Worm (Caenorhabditis elegans) whole organism, young adult: ENCODE measurements around the gene nhr-105.

Experiments
- B0035.1 ChIP-seq: sonication (generic microtip); optimal IDR thresholded peaks from 2 replicates; lab custom pipeline; 2016; ENCODE audit warnings: missing genetic modification characterization, mild to moderate bottlenecking, missing compliant biosample characterization, missing genotype, missing genetic modification reagents
- D2030.7 ChIP-seq: fragments of 200-800 bp; sonication (Bioruptor generic); IDR thresholded peaks from 2 replicates; pipeline ENCODE4 v1.3.6; 2022; ENCODE audit warnings: missing genetic modification reagents, missing genetic modification characterization, missing compliant biosample characterization
- F55B11.4 ChIP-seq: sonication (generic microtip); optimal IDR thresholded peaks from 2 replicates; lab custom pipeline; 2016; ENCODE audit warnings: missing compliant biosample characterization, missing genetic modification characterization, borderline replicate concordance; ENCODE audit not compliant: insufficient read depth
- Y56A3A.18 ChIP-seq: fragments of 200-800 bp; sonication (Bioruptor generic); IDR thresholded peaks from 2 replicates; pipeline ENCODE4 v1.3.6; 2022; ENCODE audit warnings: missing genetic modification reagents, missing genetic modification characterization, missing compliant biosample characterization
- Y67H2A.10 ChIP-seq: fragments of 200-800 bp; sonication (Bioruptor generic); conservative IDR thresholded peaks from 2 replicates; pipeline ENCODE4 v1.3.6; 2022; ENCODE audit warnings: missing genetic modification reagents, missing genetic modification characterization, missing compliant biosample characterization
- ZK185.1 ChIP-seq: sonication (generic microtip); optimal IDR thresholded peaks from 2 replicates; lab custom pipeline; 2016; ENCODE audit warnings: mild to moderate bottlenecking, missing genetic modification characterization, missing compliant biosample characterization; ENCODE audit not compliant: poor library complexity, severe bottlenecking
- ama-1 ChIP-seq, 3 experiments: fragments of 150-350 bp in 1 of 3; sonication (generic microtip) in 2 of 3; optimal IDR thresholded peaks; 2 replicates each; lab custom pipeline; 2014 to 2018; ENCODE audit warnings: missing biosample characterization in 2 of 3, missing genetic modification characterization in 2 of 3, missing genetic modification reagents in 2 of 3
- aptf-2 ChIP-seq: fragments of 200-800 bp; sonication (Bioruptor generic); conservative IDR thresholded peaks from 2 replicates; pipeline ENCODE4 v1.3.6; 2022; ENCODE audit warnings: missing genetic modification reagents, missing genetic modification characterization, missing compliant biosample characterization
- atf-7 ChIP-seq: sonication (generic microtip); optimal IDR thresholded peaks from 2 replicates; lab custom pipeline; 2017; ENCODE audit warnings: mild to moderate bottlenecking, missing genetic modification characterization, missing compliant biosample characterization
- athp-1 ChIP-seq: sonication (generic microtip); optimal IDR thresholded peaks from 2 replicates; lab custom pipeline; 2017; ENCODE audit warnings: mild to moderate bottlenecking, missing genetic modification characterization, missing compliant biosample characterization
- bed-1 ChIP-seq: fragments of 200-800 bp; sonication (Bioruptor generic); IDR thresholded peaks from 2 replicates; pipeline ENCODE4 v1.3.6; 2022; ENCODE audit warnings: missing genetic modification reagents, missing genetic modification characterization, missing compliant biosample characterization
- ccch-3 ChIP-seq: fragments of 200-800 bp; sonication (Bioruptor generic); optimal IDR thresholded peaks from 2 replicates; lab custom pipeline; 2018; ENCODE audit warnings: mild to moderate bottlenecking, missing genetic modification characterization, missing compliant biosample characterization
- ceh-100 ChIP-seq: fragments of 200-800 bp; sonication (Bioruptor generic); IDR thresholded peaks from 2 replicates; pipeline ENCODE4 v1.3.6; 2022; ENCODE audit warnings: missing genetic modification reagents, missing genetic modification characterization, missing compliant biosample characterization
- ceh-40 ChIP-seq: fragments of 200-800 bp; sonication (Bioruptor generic); IDR thresholded peaks from 2 replicates; pipeline ENCODE4 v1.3.6; 2022; ENCODE audit warnings: missing genetic modification characterization, missing compliant biosample characterization
- ceh-58 ChIP-seq: fragments of 200-800 bp; sonication (Bioruptor generic); IDR thresholded peaks from 2 replicates; pipeline ENCODE4 v1.3.6; 2022; ENCODE audit warnings: missing genetic modification characterization, missing compliant biosample characterization
- die-1 ChIP-seq: sonication (generic microtip); optimal IDR thresholded peaks from 2 replicates; lab custom pipeline; 2016; ENCODE audit warnings: missing genotype, mild to moderate bottlenecking, missing genetic modification characterization, missing compliant biosample characterization
- egl-18 ChIP-seq: fragments of 200-800 bp; sonication (Bioruptor generic); IDR thresholded peaks from 2 replicates; pipeline ENCODE4 v1.3.6; 2022; ENCODE audit warnings: missing genetic modification reagents, missing genetic modification characterization, missing compliant biosample characterization
- ets-4 ChIP-seq: fragments of 200-800 bp; sonication (Bioruptor generic); optimal IDR thresholded peaks from 2 replicates; lab custom pipeline; 2018; ENCODE audit warnings: mild to moderate bottlenecking, missing genetic modification characterization, missing compliant biosample characterization
- gei-17 ChIP-seq: fragments of 200-800 bp; sonication (Bioruptor generic); optimal IDR thresholded peaks from 2 replicates; lab custom pipeline; 2018; ENCODE audit warnings: mild to moderate bottlenecking, missing genetic modification characterization, missing compliant biosample characterization
- him-1 ChIP-seq: sonication (generic microtip); optimal IDR thresholded peaks from 2 replicates; lab custom pipeline; 2016; ENCODE audit warnings: missing genotype, missing genetic modification reagents, missing genetic modification characterization, missing compliant biosample characterization
- hlh-26 ChIP-seq: fragments of 200-800 bp; sonication (Bioruptor generic); conservative IDR thresholded peaks from 2 replicates; pipeline ENCODE4 v1.3.6; 2022; ENCODE audit warnings: missing genetic modification reagents, missing genetic modification characterization, missing compliant biosample characterization
- hmg-1.2 ChIP-seq: fragments of 200-800 bp; sonication (Bioruptor generic); IDR thresholded peaks from 2 replicates; pipeline ENCODE4 v1.3.6; 2022; ENCODE audit warnings: missing genetic modification reagents, missing genetic modification characterization, missing compliant biosample characterization
- lin-35 ChIP-seq, 3 experiments: fragments of 150-350 bp in 2 of 3; sonication (generic microtip) in 1 of 3; optimal IDR thresholded peaks; 2 replicates each; lab custom pipeline; 2014 to 2018; ENCODE audit warnings: missing biosample characterization in 3 of 3, missing genetic modification characterization in 3 of 3, missing genetic modification reagents in 3 of 3
- lin-40 ChIP-seq: sonication (generic microtip); optimal IDR thresholded peaks from 2 replicates; lab custom pipeline; 2016; ENCODE audit warnings: missing genetic modification characterization, mild to moderate bottlenecking, missing compliant biosample characterization, missing genotype, missing genetic modification reagents
- lir-1 ChIP-seq: fragments of 200-800 bp; sonication (Bioruptor generic); conservative IDR thresholded peaks from 2 replicates; pipeline ENCODE4 v1.3.6; 2022; ENCODE audit warnings: missing genetic modification reagents, missing genetic modification characterization, missing compliant biosample characterization
- lsl-1 ChIP-seq: fragments of 200-800 bp; sonication (Bioruptor generic); optimal IDR thresholded peaks from 2 replicates; lab custom pipeline; 2018; ENCODE audit warnings: mild to moderate bottlenecking, missing genetic modification characterization, moderate library complexity, missing compliant biosample characterization
- mes-4 ChIP-seq: sonication (generic microtip); optimal IDR thresholded peaks from 2 replicates; lab custom pipeline; 2016; ENCODE audit warnings: missing genotype, missing genetic modification characterization, missing compliant biosample characterization
- mxl-1 ChIP-seq: sonication (generic microtip); optimal IDR thresholded peaks from 2 replicates; lab custom pipeline; 2016; ENCODE audit warnings: missing genetic modification characterization, missing compliant biosample characterization
- nfya-1 ChIP-seq: sonication (generic microtip); optimal IDR thresholded peaks from 2 replicates; lab custom pipeline; 2017; ENCODE audit warnings: antibody characterized with exemption, missing compliant biosample characterization, missing genetic modification characterization, borderline replicate concordance; ENCODE audit not compliant: insufficient read depth
- nfya-2 ChIP-seq: fragments of 200-800 bp; sonication (Bioruptor generic); IDR thresholded peaks from 2 replicates; pipeline ENCODE4 v1.3.6; 2022; ENCODE audit warnings: missing genetic modification reagents, missing genetic modification characterization, missing compliant biosample characterization
- nfyb-1 ChIP-seq: fragments of 200-800 bp; sonication (Bioruptor generic); IDR thresholded peaks from 2 replicates; pipeline ENCODE4 v1.3.6; 2022; ENCODE audit warnings: missing genetic modification reagents, missing genetic modification characterization, missing compliant biosample characterization
- nhr-80 ChIP-seq: sonication (generic microtip); optimal IDR thresholded peaks from 2 replicates; lab custom pipeline; 2016; ENCODE audit warnings: missing genetic modification characterization, missing compliant biosample characterization
- rpc-1 ChIP-seq, 2 experiments: fragments of 150-350 bp in 1 of 2; sonication (generic microtip) in 1 of 2; optimal IDR thresholded peaks; 2 replicates each; lab custom pipeline; 2014 to 2018; ENCODE audit warnings: missing biosample characterization in 1 of 2, missing genetic modification characterization in 1 of 2, missing genetic modification reagents in 1 of 2, missing genotype in 1 of 2
- snpc-3.4 ChIP-seq: sonication (generic microtip); optimal IDR thresholded peaks from 2 replicates; lab custom pipeline; 2017; ENCODE audit warnings: missing genetic modification characterization, mild to moderate bottlenecking, missing compliant biosample characterization, antibody characterized with exemption, moderate library complexity, missing genotype, missing genetic modification reagents
- tbp1 ChIP-seq: fragments of 200-800 bp; sonication (Bioruptor generic); optimal IDR thresholded peaks from 2 replicates; lab custom pipeline; 2018; ENCODE audit warnings: mild to moderate bottlenecking, missing genetic modification characterization, missing compliant biosample characterization
- tbx-9 ChIP-seq: sonication (generic microtip); optimal IDR thresholded peaks from 2 replicates; lab custom pipeline; 2016; ENCODE audit warnings: borderline replicate concordance, missing genetic modification characterization, inconsistent platforms, missing compliant biosample characterization
- unc-130 ChIP-seq: sonication (generic microtip); optimal IDR thresholded peaks from 2 replicates; lab custom pipeline; 2016; ENCODE audit warnings: missing genetic modification reagents, missing genetic modification characterization, missing compliant biosample characterization
- zfh-2 ChIP-seq: fragments of 200-800 bp; sonication (Bioruptor generic); conservative IDR thresholded peaks from 2 replicates; pipeline ENCODE4 v1.3.6; 2022; ENCODE audit warnings: missing genetic modification reagents, missing genetic modification characterization, missing compliant biosample characterization
- zim-3 ChIP-seq: sonication (generic microtip); optimal IDR thresholded peaks from 2 replicates; lab custom pipeline; 2017; ENCODE audit warnings: mild to moderate bottlenecking, missing genetic modification characterization, moderate library complexity, missing compliant biosample characterization
- ztf-18 ChIP-seq: sonication (generic microtip); optimal IDR thresholded peaks from 2 replicates; lab custom pipeline; 2016; ENCODE audit warnings: missing genotype, mild to moderate bottlenecking, missing genetic modification characterization, missing compliant biosample characterization
- ztf-22 ChIP-seq: fragments of 200-800 bp; sonication (Bioruptor generic); optimal IDR thresholded peaks from 2 replicates; lab custom pipeline; 2018; ENCODE audit warnings: mild to moderate bottlenecking, missing genetic modification characterization, moderate library complexity, missing compliant biosample characterization
- ztf-28 ChIP-seq: fragments of 200-800 bp; sonication (Bioruptor generic); IDR thresholded peaks from 2 replicates; pipeline ENCODE4 v1.3.6; 2022; ENCODE audit warnings: missing genetic modification reagents, missing genetic modification characterization, missing compliant biosample characterization

nhr-105 gene

ce11 chrIV:7083382-7083784, 33.4 kb downstream of the nhr-105 start, which contains the start of gene Y43B11AR.3 (continued):
- TF ChIP-seq lin-35 (GFP tag; optimal IDR thresholded peaks at IDR 0.05; lab: Kevin White, UChicago) (peak in 2 of 3 experiments; percentile 3 to 43), ztf-22 (GFP tag; lab: Kevin White, UChicago) (no peak), him-1 (peak; percentile 9), mes-4 (tag; lab: Kevin White, UChicago) (peak; percentile 74), Y56A3A.18 (GFP tag; lab: Robert Waterston, UW) (no peak; the same call in none of the 2 replicates), hlh-26 (GFP tag; lab: Robert Waterston, UW) (no peak)

ce11 chrIV:7083976-7084375, 34.0 kb downstream of the nhr-105 start:
- 0 out of 2 replicates have a peak, but pooled peaks have one; percentile 52 for TF ChIP-seq Y56A3A.18 (GFP tag; lab: Robert Waterston, UW)
- TF ChIP-seq ztf-22 (GFP tag; lab: Kevin White, UChicago) = no peak
- TF ChIP-seq, all 124 proteins: peak for 1

- no peak for TF ChIP-seq nfya-2
- no peak for TF ChIP-seq gei-17
- no peak for TF ChIP-seq bed-1 (GFP tag; lab: Robert Waterston, UW)
- TF ChIP-seq ceh-58 (GFP tag; lab: Robert Waterston, UW) = no peak
- no peak for TF ChIP-seq ets-4
- peak; percentile 68 for TF ChIP-seq lsl-1 (GFP tag; lab: Kevin White, UChicago)
- TF ChIP-seq lin-40 (tag; lab: Kevin White, UChicago) = peak; percentile 71
- TF ChIP-seq zim-3 (tag; lab: Kevin White, UChicago) = no peak
- no peak for TF ChIP-seq die-1
- no peak for TF ChIP-seq B0035.1 (tag; lab: Kevin White, UChicago)
- TF ChIP-seq Y56A3A.18 (GFP tag; lab: Robert Waterston, UW) = no peak
- peak; percentile 62 for TF ChIP-seq nhr-80 (tag; lab: Kevin White, UChicago)
- TF ChIP-seq ceh-100 (GFP tag; lab: Robert Waterston, UW) = no peak
- TF ChIP-seq zfh-2 (GFP tag; lab: Robert Waterston, UW) = no peak
- no peak for TF ChIP-seq mxl-1 (tag; lab: Kevin White, UChicago)
- TF ChIP-seq nfya-1 = no peak
- no peak for TF ChIP-seq tbx-9 (tag; lab: Kevin White, UChicago)
- TF ChIP-seq ZK185.1 (tag; lab: Kevin White, UChicago) = peak; percentile 77
- peak; percentile 82 for TF ChIP-seq nfyb-1
- peak; percentile 64 for TF ChIP-seq D2030.7
- TF ChIP-seq lir-1 (GFP tag; lab: Robert Waterston, UW) = 0 out of 2 replicates have a peak, but pooled peaks have one; percentile 45
- no peak for TF ChIP-seq ccch-3
- TF ChIP-seq athp-1 = peak; percentile 42
- TF ChIP-seq unc-130 (GFP tag; lab: Kevin White, UChicago) = peak; percentile 8
- peak; percentile 66 for TF ChIP-seq tbp1
- no peak for TF ChIP-seq ama-1 (optimal IDR thresholded peaks at IDR 0.05; lab: Kevin White, UChicago)
- no peak for TF ChIP-seq ama-1 (GFP tag; optimal IDR thresholded peaks at IDR 0.05; lab: Kevin White, UChicago)
- no peak for TF ChIP-seq ceh-40 (GFP tag; lab: Robert Waterston, UW)
- TF ChIP-seq snpc-3.4 = peak; percentile 68
- no peak for TF ChIP-seq ztf-28 (GFP tag; lab: Robert Waterston, UW)
- TF ChIP-seq rpc-1 (optimal IDR thresholded peaks at IDR 0.05; lab: Kevin White, UChicago) = no peak
- no peak for TF ChIP-seq rpc-1 (tag; optimal IDR thresholded peaks at IDR 0.05; lab: Kevin White, UChicago)
- TF ChIP-seq atf-7 (tag; lab: Kevin White, UChicago) = no peak
- no peak for TF ChIP-seq egl-18 (GFP tag; lab: Robert Waterston, UW)
- no peak for TF ChIP-seq F55B11.4 (tag; lab: Kevin White, UChicago)
- peak in 2 of 3 experiments; percentile 34 to 52 for TF ChIP-seq lin-35 (GFP tag; optimal IDR thresholded peaks at IDR 0.05; lab: Kevin White, UChicago)
- TF ChIP-seq mes-4 (tag; lab: Kevin White, UChicago) = no peak
- no peak for TF ChIP-seq aptf-2 (GFP tag; lab: Robert Waterston, UW)
- 0 out of 2 replicates have a peak, but pooled peaks have one; percentile 35 for TF ChIP-seq Y67H2A.10
- peak; percentile 84 for TF ChIP-seq ztf-18 (tag; lab: Kevin White, UChicago)
- peak; percentile 61 for TF ChIP-seq hmg-1.2 (GFP tag; lab: Robert Waterston, UW)
Observed at ce11 chrIV:7084632-7085160, 34.7 kb downstream of the nhr-105 start, which contains the start of gene rps-4. Gene rps-4 (minus strand): TSS chrIV:7084682.
